Worm (Caenorhabditis elegans): ENCODE data around the gene K07F5.15.

- TF ChIP-seq C06A6.2 (GFP tag; conservative IDR thresholded peaks at IDR 0.05) (no peak), unc-62 (GFP tag; optimal IDR thresholded peaks at IDR 0.05) (no peak), K12H6.12 (tag; optimal IDR thresholded peaks at IDR 0.05) (no peak), T07F8.4 (tag; optimal IDR thresholded peaks at IDR 0.05) (no peak), egl-18 (GFP tag; IDR thresholded peaks at IDR 0.05) (no peak), F33H1.4 (GFP tag; IDR thresholded peaks at IDR 0.05) (no peak), unc-130 (GFP tag; optimal IDR thresholded peaks at IDR 0.05) (no peak)
Measured at ce11 chrIV:9864778-9865177, at the start of gene K07F5.15, which contains the start of gene K07F5.22.
